Worm (Caenorhabditis elegans) whole organism, early embryonic: Measurements from ENCODE around the gene swan-2.

Experiments
- F13C5.2 ChIP-seq: sonication (generic microtip); optimal IDR thresholded peaks from 2 replicates; lab custom pipeline; 2017; ENCODE audit warnings: mild to moderate bottlenecking, missing genetic modification characterization, inconsistent platforms, missing compliant biosample characterization
- aly-1 ChIP-seq: sonication (generic microtip); optimal IDR thresholded peaks from 2 replicates; lab custom pipeline; 2016; ENCODE audit warnings: missing genetic modification characterization, missing compliant biosample characterization
- ama-1 ChIP-seq: fragments of 150-350 bp; optimal IDR thresholded peaks from 2 replicates; lab custom pipeline; 2014
- ceh-13 ChIP-seq: fragments of 200-800 bp; sonication (Bioruptor generic); optimal IDR thresholded peaks from 2 replicates; lab custom pipeline; 2018; ENCODE audit warnings: mild to moderate bottlenecking, missing genetic modification characterization, missing compliant biosample characterization
- flt-1 ChIP-seq: fragments of 200-800 bp; sonication (Bioruptor generic); IDR thresholded peaks from 2 replicates; pipeline ENCODE4 v1.3.6; 2022; ENCODE audit warnings: missing genetic modification characterization, missing compliant biosample characterization
- hmbx-1 ChIP-seq: sonication (generic microtip); optimal IDR thresholded peaks from 2 replicates; lab custom pipeline; 2016; ENCODE audit warnings: mild to moderate bottlenecking, missing genetic modification characterization, missing compliant biosample characterization
- hmg-4 ChIP-seq: fragments of 200-800 bp; sonication (Bioruptor generic); optimal IDR thresholded peaks from 2 replicates; lab custom pipeline; 2018; ENCODE audit warnings: mild to moderate bottlenecking, missing genetic modification characterization, missing compliant biosample characterization
- pes-1 ChIP-seq: fragments of 200-800 bp; sonication (Bioruptor generic); IDR thresholded peaks from 2 replicates; pipeline ENCODE4 v1.3.6; 2022; ENCODE audit warnings: missing genetic modification reagents, missing genetic modification characterization, missing compliant biosample characterization
- scrt-1 ChIP-seq: fragments of 200-800 bp; sonication (Bioruptor generic); IDR thresholded peaks from 2 replicates; pipeline ENCODE4 v1.3.6; 2022; ENCODE audit warnings: missing genetic modification characterization, missing compliant biosample characterization

ce11 chrV:13785767-13786166, 18.3 kb downstream of the swan-2 start:
- TF ChIP-seq hmg-4 (GFP tag; lab: Kevin White, UChicago) (no peak), ama-1 (lab: Kevin White, UChicago) (no peak), hmbx-1 (tag; lab: Kevin White, UChicago) (no peak), ceh-13 (GFP tag; lab: Kevin White, UChicago) (no peak), scrt-1 (GFP tag; lab: Robert Waterston, UW) (no peak), flt-1 (GFP tag; lab: Robert Waterston, UW) (no peak), aly-1 (tag; lab: Kevin White, UChicago) (no peak), pes-1 (GFP tag; lab: Robert Waterston, UW) (no peak), F13C5.2 (no peak)
